Worm (Caenorhabditis elegans) whole organism, L4 larva: ENCODE measurements around the gene F46C5.4.

Experiments
- F26F4.8 ChIP-seq: fragments of 200-800 bp; sonication (Bioruptor generic); conservative IDR thresholded peaks from 2 replicates; pipeline ENCODE4 v1.3.6; 2022; ENCODE audit warnings: missing genetic modification characterization, missing compliant biosample characterization
- F37D6.2 ChIP-seq: sonication (generic microtip); optimal IDR thresholded peaks from 2 replicates; lab custom pipeline; 2016; ENCODE audit warnings: mild to moderate bottlenecking, missing genetic modification characterization, missing compliant biosample characterization
- T20F7.1 ChIP-seq: fragments of 200-800 bp; sonication (Bioruptor generic); optimal IDR thresholded peaks from 2 replicates; lab custom pipeline; 2018; ENCODE audit warnings: mild to moderate bottlenecking, missing genetic modification characterization, missing compliant biosample characterization
- T26A8.4 ChIP-seq: fragments of 200-800 bp; sonication (Bioruptor generic); IDR thresholded peaks from 2 replicates; pipeline ENCODE4 v1.3.6; 2022; ENCODE audit warnings: missing genetic modification characterization, missing compliant biosample characterization
- Y105C5A.15 ChIP-seq: fragments of 200-800 bp; sonication (Bioruptor generic); IDR thresholded peaks from 2 replicates; pipeline ENCODE4 v1.3.6; 2022; ENCODE audit warnings: missing genetic modification characterization, missing compliant biosample characterization
- Y48G9A.11 ChIP-seq: fragments of 200-800 bp; sonication (Bioruptor generic); IDR thresholded peaks from 2 replicates; pipeline ENCODE4 v1.3.6; 2022; ENCODE audit warnings: missing genetic modification reagents, missing genetic modification characterization, missing compliant biosample characterization
- ZK546.5 ChIP-seq, 2 experiments: sonication (generic microtip); optimal IDR thresholded peaks; 2 replicates each; lab custom pipeline; 2017; ENCODE audit warnings: missing biosample characterization in 2 of 2, missing genetic modification characterization in 2 of 2
- aha-1 ChIP-seq: fragments of 150-350 bp; peaks from one replicate; lab custom pipeline; 2014; ENCODE audit warnings: missing biosample characterization, missing genetic modification characterization
- ama-1 ChIP-seq: fragments of 150-350 bp; optimal IDR thresholded peaks from 2 replicates; lab custom pipeline; 2014; ENCODE audit warnings: inconsistent platforms, mixed read lengths
- ceh-20 ChIP-seq: fragments of 200-800 bp; sonication (Bioruptor generic); IDR thresholded peaks from 2 replicates; pipeline ENCODE4 v1.3.6; 2022; ENCODE audit warnings: missing genetic modification reagents, missing genetic modification characterization, missing compliant biosample characterization
- ceh-28 ChIP-seq: fragments of 150-350 bp; optimal IDR thresholded peaks from 2 replicates; lab custom pipeline; 2014; ENCODE audit warnings: missing biosample characterization, missing genetic modification reagents, missing genetic modification characterization
- ceh-82 ChIP-seq: sonication (generic microtip); optimal IDR thresholded peaks from 2 replicates; lab custom pipeline; 2017; ENCODE audit warnings: missing biosample characterization, missing genetic modification characterization
- cey-2 ChIP-seq: sonication (generic microtip); optimal IDR thresholded peaks from 3 replicates; lab custom pipeline; 2017; ENCODE audit warnings: missing genetic modification characterization, mild to moderate bottlenecking, missing compliant biosample characterization, antibody characterized with exemption, borderline replicate concordance; ENCODE audit not compliant: insufficient read depth
- dmd-6 ChIP-seq: fragments of 200-800 bp; sonication (Bioruptor generic); IDR thresholded peaks from 2 replicates; pipeline ENCODE4 v1.3.6; 2022; ENCODE audit warnings: missing genetic modification reagents, missing genetic modification characterization, missing compliant biosample characterization
- dmd-8 ChIP-seq: fragments of 200-800 bp; sonication (Bioruptor generic); IDR thresholded peaks from 2 replicates; pipeline ENCODE4 v1.3.6; 2022; ENCODE audit warnings: missing genetic modification characterization, missing compliant biosample characterization
- dpl-1 ChIP-seq: fragments of 150-350 bp; optimal IDR thresholded peaks from 2 replicates; lab custom pipeline; 2014; ENCODE audit warnings: missing biosample characterization, missing genetic modification reagents, missing genetic modification characterization
- hlh-11 ChIP-seq: fragments of 200-800 bp; sonication (Bioruptor generic); optimal IDR thresholded peaks from 2 replicates; lab custom pipeline; 2018; ENCODE audit warnings: mild to moderate bottlenecking, missing genetic modification characterization, missing compliant biosample characterization
- hlh-30 ChIP-seq: sonication (generic microtip); optimal IDR thresholded peaks from 2 replicates; lab custom pipeline; 2017; ENCODE audit warnings: antibody characterized with exemption, mild to moderate bottlenecking, missing genetic modification characterization, missing compliant biosample characterization; ENCODE audit not compliant: insufficient read depth
- hmg-1.1 ChIP-seq: fragments of 200-800 bp; sonication (Bioruptor generic); IDR thresholded peaks from 2 replicates; pipeline ENCODE4 v1.3.6; 2022; ENCODE audit warnings: missing genetic modification reagents, missing genetic modification characterization, missing compliant biosample characterization
- jun-1 ChIP-seq: fragments of 150-350 bp; optimal IDR thresholded peaks from 2 replicates; lab custom pipeline; 2014; ENCODE audit warnings: missing biosample characterization, missing genetic modification reagents, missing genetic modification characterization
- lin-29 ChIP-seq: fragments of 200-800 bp; sonication (Bioruptor generic); IDR thresholded peaks from 2 replicates; pipeline ENCODE4 v1.3.6; 2022; ENCODE audit warnings: missing genetic modification reagents, missing genetic modification characterization, missing compliant biosample characterization
- lsy-2 ChIP-seq, 2 experiments: fragments of 150-350 bp in 1 of 2; sonication (generic microtip) in 1 of 2; optimal IDR thresholded peaks; 2 replicates each; lab custom pipeline; 2014 to 2017; ENCODE audit warnings: missing biosample characterization in 2 of 2, missing genetic modification characterization in 2 of 2
- madf-5 ChIP-seq, 2 experiments: fragments of 200-800 bp; sonication (Bioruptor generic); IDR thresholded peaks; 2 replicates each; pipeline ENCODE4 v1.3.6; 2022; ENCODE audit warnings: missing compliant biosample characterization in 2 of 2, missing genetic modification characterization in 2 of 2
- mdl-1 ChIP-seq, 2 experiments: fragments of 150-350 bp in 1 of 2; sonication (generic microtip) in 1 of 2; optimal IDR thresholded peaks; 2 replicates each; lab custom pipeline; 2014 to 2017; ENCODE audit warnings: missing biosample characterization in 2 of 2, missing genetic modification characterization in 2 of 2
- mes-2 ChIP-seq: sonication (generic microtip); optimal IDR thresholded peaks from 2 replicates; lab custom pipeline; 2016; ENCODE audit warnings: missing genotype, mild to moderate bottlenecking, missing genetic modification characterization, missing compliant biosample characterization; ENCODE audit not compliant: poor library complexity, severe bottlenecking
- nhr-10 ChIP-seq: fragments of 150-350 bp; optimal IDR thresholded peaks from 2 replicates; lab custom pipeline; 2014; ENCODE audit warnings: missing biosample characterization, missing genetic modification characterization
- nhr-102 ChIP-seq: sonication (generic microtip); optimal IDR thresholded peaks from 2 replicates; lab custom pipeline; 2016; ENCODE audit warnings: mild to moderate bottlenecking, missing genetic modification characterization, moderate library complexity, missing compliant biosample characterization
- nhr-11 ChIP-seq: fragments of 150-350 bp; optimal IDR thresholded peaks from 2 replicates; lab custom pipeline; 2014; ENCODE audit warnings: missing biosample characterization, missing genetic modification characterization
- nhr-25 ChIP-seq: sonication (generic microtip); optimal IDR thresholded peaks from 2 replicates; lab custom pipeline; 2017; ENCODE audit warnings: missing genetic modification characterization, mild to moderate bottlenecking, missing compliant biosample characterization, antibody characterized with exemption, moderate library complexity, borderline replicate concordance; ENCODE audit not compliant: insufficient read depth
- nhr-28 ChIP-seq: fragments of 150-350 bp; optimal IDR thresholded peaks from 2 replicates; lab custom pipeline; 2014; ENCODE audit warnings: missing biosample characterization, missing genetic modification characterization
- nhr-41 ChIP-seq: fragments of 200-800 bp; sonication (Bioruptor generic); IDR thresholded peaks from 2 replicates; pipeline ENCODE4 v1.3.6; 2022; ENCODE audit warnings: missing genetic modification reagents, missing genetic modification characterization, missing compliant biosample characterization
- nhr-48 ChIP-seq: sonication (generic microtip); optimal IDR thresholded peaks from 2 replicates; lab custom pipeline; 2016; ENCODE audit warnings: mild to moderate bottlenecking, missing genetic modification characterization, missing compliant biosample characterization
- pha-4 ChIP-seq, 2 experiments: fragments of 150-350 bp in 1 of 2; fragments of 200-800 bp in 1 of 2; sonication (Bioruptor generic) in 1 of 2; IDR thresholded peaks in 1 of 2; optimal IDR thresholded peaks in 1 of 2; 2 replicates each; pipeline versions ENCODE4 v1.3.6 to Lab custom; 2014 to 2022; ENCODE audit warnings: missing genetic modification characterization in 2 of 2, missing genetic modification reagents in 2 of 2, missing biosample characterization in 1 of 2, missing compliant biosample characterization in 1 of 2
- pqm-1 ChIP-seq: sonication (generic microtip); optimal IDR thresholded peaks from 2 replicates; lab custom pipeline; 2017; ENCODE audit warnings: missing biosample characterization, missing genetic modification characterization
- rbr-2 ChIP-seq: sonication (generic microtip); optimal IDR thresholded peaks from 2 replicates; lab custom pipeline; 2016; ENCODE audit warnings: missing genotype, missing genetic modification characterization, missing compliant biosample characterization
- set-16 ChIP-seq: fragments of 200-800 bp; sonication (Bioruptor generic); IDR thresholded peaks from 2 replicates; pipeline ENCODE4 v1.3.6; 2022; ENCODE audit warnings: missing genetic modification reagents, missing genetic modification characterization, missing compliant biosample characterization
- skn-1 ChIP-seq: fragments of 150-350 bp; optimal IDR thresholded peaks from 2 replicates; lab custom pipeline; 2014; ENCODE audit warnings: missing biosample characterization, missing genetic modification characterization
- snpc-1.2 ChIP-seq: fragments of 200-800 bp; sonication (Bioruptor generic); IDR thresholded peaks from 2 replicates; pipeline ENCODE4 v1.3.6; 2022; ENCODE audit warnings: missing genetic modification reagents, missing genetic modification characterization, missing compliant biosample characterization
- unc-62 ChIP-seq, 3 experiments: fragments of 150-350 bp in 1 of 3; sonication (generic microtip); optimal IDR thresholded peaks in 2 of 3; peaks in 1 of 3; 1 replicate in 1 of 3; 2 replicates in 2 of 3; lab custom pipeline; 2014 to 2017; ENCODE audit warnings: missing biosample characterization in 3 of 3, missing genetic modification characterization in 3 of 3, missing genetic modification reagents in 3 of 3, missing genotype in 1 of 3
- zfp-3 ChIP-seq: fragments of 200-800 bp; sonication (Bioruptor generic); conservative IDR thresholded peaks from 2 replicates; pipeline ENCODE4 v1.3.6; 2022; ENCODE audit warnings: missing genetic modification reagents, missing genetic modification characterization, missing compliant biosample characterization
- zip-2 ChIP-seq: fragments of 150-350 bp; optimal IDR thresholded peaks from 2 replicates; lab custom pipeline; 2014; ENCODE audit warnings: missing biosample characterization, missing genetic modification characterization
- ztf-7 ChIP-seq: fragments of 150-350 bp; optimal IDR thresholded peaks from 2 replicates; lab custom pipeline; 2014; ENCODE audit warnings: missing biosample characterization, missing genetic modification characterization

Gene F46C5.4

DNA sequence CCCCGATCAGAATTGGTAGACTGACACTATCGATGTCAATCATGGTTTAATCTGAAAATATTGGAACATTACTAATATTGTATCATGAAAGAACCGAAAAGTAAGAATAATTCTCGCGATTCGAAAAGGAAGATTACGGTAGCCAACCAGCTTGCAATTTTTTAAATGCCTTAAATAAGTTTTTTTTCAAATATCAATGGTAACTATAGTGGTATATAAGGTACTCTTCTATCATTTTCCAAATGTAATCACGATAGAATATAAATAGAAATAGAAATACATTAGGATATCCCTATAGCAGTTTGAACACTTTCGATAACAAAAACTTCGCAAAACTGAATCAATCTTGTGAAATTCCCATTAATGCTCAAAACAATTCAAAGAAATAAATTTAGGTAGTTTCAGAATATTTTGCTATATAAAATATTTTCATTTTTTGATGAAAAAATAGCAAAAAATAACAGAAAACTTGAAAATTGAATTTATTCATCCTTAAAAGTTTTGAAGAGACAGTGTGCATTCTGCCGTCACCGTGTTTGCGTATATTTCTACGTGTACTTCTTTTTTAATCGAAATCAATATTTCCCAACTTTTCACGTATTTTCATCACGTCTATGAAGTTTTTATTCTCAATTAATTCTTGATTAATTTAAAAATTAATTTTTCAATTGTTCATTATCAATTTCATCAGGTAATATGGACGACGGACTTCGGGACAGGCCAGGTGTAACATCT lies 25.0 kb upstream of the F46C5.4 start, which contains the start of the genes F46C5.9 and rer-1 (continued):
- TF ChIP-seq F26F4.8 (GFP tag; lab: Robert Waterston, UW) (no peak), nhr-41 (GFP tag; lab: Robert Waterston, UW) (no peak), mdl-1 (tag; optimal IDR thresholded peaks at IDR 0.05; lab: Kevin White, UChicago) (no peak), zip-2 (tag; lab: Kevin White, UChicago) (no peak), T20F7.1 (GFP tag; lab: Kevin White, UChicago) (peak; percentile 33), nhr-48 (tag; lab: Kevin White, UChicago) (no peak), pha-4 (GFP tag; IDR thresholded peaks at IDR 0.05; lab: Robert Waterston, UW) (no peak), pha-4 (tag; optimal IDR thresholded peaks at IDR 0.05; lab: Kevin White, UChicago) (peak; percentile 75), ztf-7 (no peak), ZK546.5 (tag; optimal IDR thresholded peaks at IDR 0.05; lab: Kevin White, UChicago) (no peak), T26A8.4 (GFP tag; lab: Robert Waterston, UW) (no peak), nhr-25 (tag; lab: Kevin White, UChicago) (no peak), Y48G9A.11 (GFP tag; lab: Robert Waterston, UW) (no peak), lin-29 (GFP tag; lab: Robert Waterston, UW) (no peak), dmd-6 (GFP tag; lab: Robert Waterston, UW) (no peak)

DNA sequence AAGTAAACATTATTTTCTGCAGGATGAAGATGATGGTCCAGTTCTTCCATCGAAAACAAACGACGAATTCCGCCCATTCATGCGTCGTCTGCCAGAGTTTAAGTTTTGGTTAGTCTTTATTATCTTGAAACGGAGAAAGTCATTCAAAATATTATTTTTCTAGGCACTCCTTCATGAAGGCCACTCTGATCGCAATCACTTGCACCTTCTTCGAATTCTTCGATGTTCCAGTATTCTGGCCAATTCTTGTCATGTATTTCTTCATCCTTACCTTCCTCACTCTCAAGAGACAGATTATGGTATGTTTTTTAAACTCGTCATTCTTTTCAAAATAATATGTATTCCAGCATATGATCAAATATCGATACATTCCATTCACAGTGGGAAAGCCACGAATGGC lies 24.1 kb upstream of the F46C5.4 start:
- TF ChIP-seq nhr-28 (tag; lab: Kevin White, UChicago) (peak; percentile 51), T26A8.4 (GFP tag; lab: Robert Waterston, UW) (peak; percentile 70; the same call in 1 of the 2 replicates), hlh-30 (tag; lab: Kevin White, UChicago) (no peak), dpl-1 (no peak), nhr-10 (no peak), F26F4.8 (GFP tag; lab: Robert Waterston, UW) (no peak)

DNA sequence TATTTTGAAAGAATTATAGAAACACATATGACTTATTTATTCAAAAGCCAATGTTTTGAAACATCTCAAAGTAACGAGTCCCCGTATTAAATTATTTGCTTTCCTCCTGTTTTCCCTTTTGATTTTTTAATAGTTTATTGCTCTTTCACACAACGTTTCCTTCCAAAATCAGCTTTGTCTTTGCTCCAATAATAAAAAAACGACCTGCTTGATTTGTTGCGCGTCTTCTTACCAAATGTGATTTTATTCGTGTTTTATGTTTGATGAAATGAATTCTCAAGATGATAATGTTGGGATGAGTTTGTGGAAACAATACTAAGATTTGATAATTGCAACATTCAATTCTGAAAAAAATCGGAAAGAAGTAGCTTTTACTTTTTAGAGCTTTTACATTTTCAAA lies 23.5 kb upstream of the F46C5.4 start:
- TF ChIP-seq nhr-102 (no peak), unc-62 (GFP tag; optimal IDR thresholded peaks at IDR 0.05 in 1 of 2; lab: Kevin White, UChicago) (peak in 1 of 2 experiments; percentile 91), unc-62 (tag; optimal IDR thresholded peaks at IDR 0.05; lab: Kevin White, UChicago) (no peak), nhr-28 (tag; lab: Kevin White, UChicago) (peak; percentile 29), T26A8.4 (GFP tag; lab: Robert Waterston, UW) (peak; percentile 12), F37D6.2 (tag; lab: Kevin White, UChicago) (no peak), ceh-28 (no peak), rbr-2 (tag; lab: Kevin White, UChicago) (no peak), snpc-1.2 (GFP tag; lab: Robert Waterston, UW) (0 out of 2 replicates have a peak, but pooled peaks have one; percentile 26), zfp-3 (no peak)

DNA sequence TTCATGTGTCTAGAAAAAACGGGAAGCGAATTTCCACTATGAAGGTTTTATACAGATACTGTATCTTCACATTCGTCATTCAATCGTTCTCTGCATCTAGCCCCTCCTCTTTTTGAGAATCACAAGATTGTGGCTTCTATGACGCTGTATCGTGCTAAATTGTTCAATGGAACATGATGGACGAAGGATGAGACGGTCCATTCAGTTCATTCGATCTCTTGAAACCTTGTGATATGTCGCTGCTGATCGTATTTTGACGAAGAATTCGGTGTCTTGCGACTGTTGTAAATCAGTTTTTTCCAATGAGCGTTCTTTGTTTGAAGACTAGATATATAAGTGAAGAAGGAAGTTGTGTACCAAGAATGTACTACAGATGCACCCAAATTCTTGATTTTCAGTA lies 22.2 kb upstream of the F46C5.4 start:
- TF ChIP-seq unc-62 (GFP tag; optimal IDR thresholded peaks at IDR 0.05 in 1 of 2; lab: Kevin White, UChicago) (peak in 1 of 2 experiments; percentile 100), unc-62 (tag; optimal IDR thresholded peaks at IDR 0.05; lab: Kevin White, UChicago) (no peak), nhr-25 (tag; lab: Kevin White, UChicago) (no peak), ceh-82 (tag; lab: Kevin White, UChicago) (no peak), nhr-48 (tag; lab: Kevin White, UChicago) (peak; percentile 97), mdl-1 (tag; optimal IDR thresholded peaks at IDR 0.05; lab: Kevin White, UChicago) (peak in 1 of 2 experiments; percentile 79), snpc-1.2 (GFP tag; lab: Robert Waterston, UW) (no peak), ama-1 (lab: Kevin White, UChicago) (no peak), hmg-1.1 (GFP tag; lab: Robert Waterston, UW) (no peak), Y105C5A.15 (GFP tag; lab: Robert Waterston, UW) (no peak), ceh-20 (GFP tag; lab: Robert Waterston, UW) (0 out of 2 replicates have a peak, but pooled peaks have one; percentile 21), dmd-8 (GFP tag; lab: Robert Waterston, UW) (no peak), cey-2 (tag; lab: Kevin White, UChicago) (peak; percentile 40), madf-5 (GFP tag; IDR thresholded peaks at IDR 0.05; lab: Robert Waterston, UW) (no peak), aha-1 (tag; lab: Kevin White, UChicago) (peak; percentile 92), mes-2 (tag; lab: Kevin White, UChicago) (peak; percentile 29), set-16 (GFP tag; lab: Robert Waterston, UW) (no peak), lsy-2 (tag; optimal IDR thresholded peaks at IDR 0.05; lab: Kevin White, UChicago) (peak; percentile 7 to 50), hlh-11 (tag; lab: Kevin White, UChicago) (peak; percentile 88), nhr-11 (tag; lab: Kevin White, UChicago) (peak; percentile 18), hlh-30 (tag; lab: Kevin White, UChicago) (peak; percentile 90), pqm-1 (tag; lab: Kevin White, UChicago) (no peak), jun-1 (tag; lab: Kevin White, UChicago) (no peak), skn-1 (tag; lab: Kevin White, UChicago) (no peak)
